Worm (Caenorhabditis elegans): ENCODE measurements around the gene srh-133.
A peak's percentile ranks its signal among the peaks of the same experiment; 100 is the strongest.

srh-133 gene

DNA sequence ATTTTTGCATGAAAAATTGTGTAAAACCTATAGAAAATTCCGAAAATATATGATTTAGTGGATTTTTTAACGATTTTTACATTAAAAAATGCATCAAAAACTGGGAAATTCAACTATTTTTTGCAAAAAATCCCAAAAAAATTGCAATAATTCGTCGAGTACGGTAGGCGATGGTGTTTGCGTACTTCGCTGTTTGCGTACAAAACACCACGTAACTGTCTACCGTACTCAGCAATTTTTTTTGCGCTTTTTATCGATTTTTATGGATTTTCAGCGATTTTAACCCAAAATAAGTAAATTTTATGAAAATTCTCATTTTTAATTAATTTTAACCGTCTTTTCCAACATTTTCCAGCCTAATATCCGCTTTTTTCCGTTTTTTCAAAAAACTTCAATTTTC is 31.1 kb downstream of the srh-133 start:
- TF ChIP-seq ceh-82 (tag; optimal IDR thresholded peaks at IDR 0.05) (no peak), nfya-1 (tag; optimal IDR thresholded peaks at IDR 0.05; ENCODE audit: insufficient read depth) (no peak)

DNA sequence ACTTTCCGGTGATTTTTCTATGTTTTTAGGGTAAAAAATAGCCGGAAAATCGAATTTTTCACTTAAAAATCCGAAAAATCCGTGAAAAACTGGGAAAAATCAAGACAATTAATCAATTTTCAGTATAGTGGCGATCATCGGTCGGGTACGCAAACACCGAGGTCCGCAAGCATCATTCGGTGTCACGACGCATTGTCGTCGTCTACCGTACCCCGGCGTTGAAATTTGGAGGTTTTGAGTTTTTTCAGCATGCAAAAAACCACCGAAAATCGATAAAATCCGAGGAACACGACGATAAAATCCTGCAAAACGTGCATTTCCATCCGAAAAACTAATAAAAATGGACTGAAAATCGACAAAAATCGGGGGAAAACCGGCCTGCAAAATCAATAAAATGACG is 32.3 kb downstream of the srh-133 start:
- TF ChIP-seq nhr-25 (tag; optimal IDR thresholded peaks at IDR 0.05), result peak; percentile 1
- TF ChIP-seq ceh-28 (tag; optimal IDR thresholded peaks at IDR 0.05), result peak; percentile 59
- no peak for TF ChIP-seq nhr-67 (tag; optimal IDR thresholded peaks at IDR 0.05)
- no peak for TF ChIP-seq fkh-2 (tag; optimal IDR thresholded peaks at IDR 0.05)
- peak; percentile 25 for TF ChIP-seq pha-4 (tag; optimal IDR thresholded peaks at IDR 0.05)
- no peak for TF ChIP-seq fos-1 (tag; optimal IDR thresholded peaks at IDR 0.05)
- TF ChIP-seq unc-62 (GFP tag; optimal IDR thresholded peaks at IDR 0.05), result no peak
- TF ChIP-seq lin-15B (tag; optimal IDR thresholded peaks at IDR 0.05), result peak; percentile 56
- no peak for TF ChIP-seq R02D3.7 (tag; optimal IDR thresholded peaks at IDR 0.05)
- peak; percentile 3 for TF ChIP-seq egl-5 (tag; optimal IDR thresholded peaks at IDR 0.05)
- TF ChIP-seq elt-3 (tag; optimal IDR thresholded peaks at IDR 0.05), result no peak
- no peak for TF ChIP-seq nhr-43 (tag; optimal IDR thresholded peaks at IDR 0.05; ENCODE audit: poor library complexity, severe bottlenecking)
- peak; percentile 9 for TF ChIP-seq skn-1 (tag; optimal IDR thresholded peaks at IDR 0.05)
- peak; percentile 27 for TF ChIP-seq lin-39 (tag; optimal IDR thresholded peaks at IDR 0.05)
- TF ChIP-seq hmg-11 (tag; optimal IDR thresholded peaks at IDR 0.05), result peak; percentile 79
- TF ChIP-seq nfya-1 (tag; optimal IDR thresholded peaks at IDR 0.05; ENCODE audit: insufficient read depth), result peak; percentile 57
- peak; percentile 18 for TF ChIP-seq elt-2 (tag; optimal IDR thresholded peaks at IDR 0.05)
- TF ChIP-seq jun-1 (tag; optimal IDR thresholded peaks at IDR 0.05), result peak; percentile 30
- TF ChIP-seq fkh-10 (GFP tag; optimal IDR thresholded peaks at IDR 0.05), result no peak
- TF ChIP-seq unc-39 (tag; optimal IDR thresholded peaks at IDR 0.05), result no peak
- TF ChIP-seq mml-1 (tag; optimal IDR thresholded peaks at IDR 0.05), result no peak
- no peak for TF ChIP-seq aly-2 (tag; optimal IDR thresholded peaks at IDR 0.05)
- TF ChIP-seq tbx-2 (tag; optimal IDR thresholded peaks at IDR 0.05), result no peak
- TF ChIP-seq egl-27 (tag; optimal IDR thresholded peaks at IDR 0.05), result no peak

DNA sequence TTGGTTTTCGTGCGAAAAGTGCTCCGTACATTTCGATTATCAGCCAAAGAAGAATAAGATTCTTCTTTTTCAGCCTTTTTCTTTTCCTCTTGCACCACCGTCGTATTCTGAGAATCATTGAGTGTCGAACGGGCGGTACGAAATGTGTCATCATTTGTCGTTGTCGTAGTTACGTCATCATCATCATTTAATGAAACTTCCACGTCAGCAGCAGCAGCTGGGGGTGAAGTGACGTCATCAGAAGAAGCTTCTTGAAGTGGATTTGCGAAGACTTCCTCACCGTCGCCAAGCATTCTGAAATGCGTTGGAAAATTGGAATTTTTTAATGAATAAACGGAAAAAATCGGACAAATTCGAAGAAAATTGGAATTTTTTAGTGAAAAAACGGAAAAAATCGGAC is 34.2 kb downstream of the srh-133 start, which contains the start of gene snx-6:
snx-6 (minus strand) TSS at position 294 of the 400 bp plus-strand sequence.
- no peak for TF ChIP-seq nhr-28 (tag; optimal IDR thresholded peaks at IDR 0.05)
- TF ChIP-seq fos-1 (tag; optimal IDR thresholded peaks at IDR 0.05), result no peak
- TF ChIP-seq tbx-2 (tag; optimal IDR thresholded peaks at IDR 0.05), result no peak
- no peak for TF ChIP-seq pha-4 (tag; optimal IDR thresholded peaks at IDR 0.05)
- TF ChIP-seq elt-2 (tag; optimal IDR thresholded peaks at IDR 0.05), result no peak
- TF ChIP-seq R02D3.7 (tag; optimal IDR thresholded peaks at IDR 0.05), result no peak
- no peak for TF ChIP-seq nhr-12 (tag; optimal IDR thresholded peaks at IDR 0.05)
- no peak for TF ChIP-seq hmg-11 (tag; optimal IDR thresholded peaks at IDR 0.05)
- TF ChIP-seq snpc-4 (tag; optimal IDR thresholded peaks at IDR 0.05), result no peak

DNA sequence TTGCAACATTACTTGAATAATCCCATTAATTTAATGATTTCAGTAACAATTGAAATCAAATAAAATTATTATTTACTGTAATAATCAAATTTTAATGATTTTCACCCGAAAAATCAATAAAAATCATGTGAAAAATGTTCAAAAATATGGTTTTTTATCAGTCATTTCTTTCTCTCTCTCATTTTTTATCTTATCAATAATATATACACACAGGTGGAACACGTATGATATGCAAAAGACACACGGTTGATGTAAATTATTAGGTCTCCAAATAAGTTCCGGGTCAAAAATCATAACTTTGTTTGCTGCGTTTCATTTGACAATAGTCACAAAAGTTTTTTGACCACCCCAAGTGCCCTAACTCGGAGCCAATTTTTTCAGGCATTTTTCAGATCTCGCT is 35.8 kb downstream of the srh-133 start:
- TF ChIP-seq elt-2 (tag; optimal IDR thresholded peaks at IDR 0.05), result peak; percentile 88
- TF ChIP-seq pqm-1 (tag; optimal IDR thresholded peaks at IDR 0.05), result peak; percentile 82
- TF ChIP-seq pha-4 (tag; optimal IDR thresholded peaks at IDR 0.05), result peak; percentile 59
- TF ChIP-seq daf-12 (tag; optimal IDR thresholded peaks at IDR 0.05), result no peak
- TF ChIP-seq elt-1 (tag; optimal IDR thresholded peaks at IDR 0.05), result no peak

DNA sequence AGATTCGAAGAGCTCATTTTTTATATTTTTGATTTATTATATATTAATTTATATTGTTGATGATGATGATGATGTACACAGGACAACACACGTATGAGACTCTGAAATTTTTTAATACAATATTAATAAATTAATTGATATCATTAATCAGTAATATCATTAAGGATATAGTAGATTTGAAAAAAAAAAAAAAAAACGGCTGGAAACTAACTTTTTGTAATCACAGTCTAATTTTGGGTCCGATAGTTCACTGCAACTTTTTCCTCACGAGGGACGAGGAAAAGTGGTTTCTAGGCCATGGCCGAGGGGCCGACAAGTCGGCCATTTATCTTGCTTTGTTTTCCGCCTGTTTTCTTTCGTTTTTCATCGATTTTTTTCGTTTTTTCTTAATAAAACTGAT is 47.3 kb downstream of the srh-133 start, which contains the start of gene gck-3:
gck-3 (minus strand) TSS at position 101 of the 400 bp plus-strand sequence.
- TF ChIP-seq lin-15B (tag; optimal IDR thresholded peaks at IDR 0.05) (no peak), fos-1 (tag; optimal IDR thresholded peaks at IDR 0.05) (no peak), ceh-9 (tag; optimal IDR thresholded peaks at IDR 0.05) (no peak)

DNA sequence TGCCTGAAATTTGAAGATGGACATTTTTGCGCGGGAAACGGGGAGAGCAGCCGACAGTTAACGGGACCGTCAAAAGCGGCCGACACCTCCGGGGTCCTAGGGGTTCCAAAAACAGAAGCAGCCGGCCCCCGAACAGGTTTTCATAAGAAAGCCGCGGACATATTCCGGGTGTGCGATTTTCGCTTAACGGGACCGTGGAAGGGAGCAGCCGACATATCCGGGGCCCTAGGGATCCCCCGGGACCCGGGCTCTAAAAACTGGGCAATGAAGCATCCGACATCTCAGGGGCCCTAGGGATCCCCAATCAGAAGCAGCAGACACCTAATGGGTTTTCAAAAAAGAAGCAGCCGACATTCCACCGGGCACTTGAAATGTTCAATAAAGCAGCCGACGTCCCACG is 51.5 kb downstream of the srh-133 start:
- no peak for TF ChIP-seq eor-1 (tag; optimal IDR thresholded peaks at IDR 0.05)
- TF ChIP-seq nhr-23 (tag; optimal IDR thresholded peaks at IDR 0.05), result no peak
- no peak for TF ChIP-seq fkh-2 (tag; optimal IDR thresholded peaks at IDR 0.05)

All from whole organism, L3 larva.